Fruit fly (Drosophila melanogaster): Measurements from ENCODE around the gene CG13733.

Gene CG13733

DNA sequence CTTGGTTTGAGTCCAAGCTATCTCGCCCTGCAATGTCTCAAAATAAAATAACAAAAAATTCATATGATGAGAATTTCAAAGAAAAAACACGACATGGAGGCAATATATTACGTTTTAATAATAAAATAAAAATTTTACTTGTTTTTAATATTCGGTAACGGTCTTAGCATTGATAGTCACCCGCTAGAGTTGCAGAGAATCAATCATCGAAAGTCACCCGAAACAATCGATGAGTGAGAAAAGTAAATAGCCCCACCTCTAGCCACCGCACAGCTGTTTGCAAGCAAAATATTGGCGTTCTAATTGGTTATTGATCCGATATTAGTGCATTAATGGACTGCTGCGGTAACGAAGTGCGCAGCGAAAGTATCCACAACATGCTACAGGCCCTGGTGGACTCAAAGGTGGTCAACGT is 2.7 kb downstream of the CG13733 start, which contains the start of gene CG34250 (continued):
- TF ChIP-seq HLH54F (GFP tag; optimal IDR thresholded peaks at IDR 0.05) (peak; percentile 31), CG30431 (GFP tag; optimal IDR thresholded peaks at IDR 0.05) (no peak), Lim3 (GFP tag; IDR thresholded peaks at IDR 0.05) (no peak), Gsc (GFP tag; IDR thresholded peaks at IDR 0.05) (no peak), pho (GFP tag; optimal IDR thresholded peaks at IDR 0.05) (no peak), Hand (GFP tag; optimal IDR thresholded peaks at IDR 0.05) (no peak), chn (GFP tag; optimal IDR thresholded peaks at IDR 0.05) (no peak), CG14667 (GFP tag; IDR thresholded peaks at IDR 0.05) (no peak), Mad (GFP tag; optimal IDR thresholded peaks at IDR 0.05) (peak; percentile 34), jigr1 (GFP tag; IDR thresholded peaks at IDR 0.05) (no peak), CG3847 (GFP tag; IDR thresholded peaks at IDR 0.05) (no peak; the same call in 1 of the 2 replicates)

- TF ChIP-seq Atf3 (GFP tag; optimal IDR thresholded peaks at IDR 0.05) (no peak), CG12769 (tag; optimal IDR thresholded peaks at IDR 0.05) (peak; percentile 48), Optix (GFP tag; IDR thresholded peaks at IDR 0.05) (no peak), cato (GFP tag; optimal IDR thresholded peaks at IDR 0.05; ENCODE audit: borderline replicate concordance) (no peak), CG4424 (GFP tag; optimal IDR thresholded peaks at IDR 0.05) (no peak), CG14050 (GFP tag; IDR thresholded peaks at IDR 0.05) (no peak), rib (GFP tag; IDR thresholded peaks at IDR 0.05) (no peak), CG3407 (GFP tag; optimal IDR thresholded peaks at IDR 0.05) (no peak), CG11093 (GFP tag; IDR thresholded peaks at IDR 0.05) (no peak), Rx (GFP tag; IDR thresholded peaks at IDR 0.05) (no peak), CG34422 (GFP tag; IDR thresholded peaks at IDR 0.05) (no peak), Opbp (GFP tag; IDR thresholded peaks at IDR 0.05; ENCODE audit: partially characterized antibody) (no peak; the same call in 2 of the 3 replicates), zfh2 (GFP tag; optimal IDR thresholded peaks at IDR 0.05) (no peak), Fer3 (tag; optimal IDR thresholded peaks at IDR 0.05) (no peak), CG4617 (GFP tag; optimal IDR thresholded peaks at IDR 0.05; ENCODE audit: borderline replicate concordance) (peak; percentile 65), Dip3 (GFP tag; optimal IDR thresholded peaks at IDR 0.05) (no peak), CG15479 (GFP tag; optimal IDR thresholded peaks at IDR 0.05) (no peak), CG7556 (GFP tag; optimal IDR thresholded peaks at IDR 0.05) (no peak), Six4 (GFP tag; optimal IDR thresholded peaks at IDR 0.05) (no peak), ATbp (GFP tag; optimal IDR thresholded peaks at IDR 0.05) (no peak), CG14965 (GFP tag; optimal IDR thresholded peaks at IDR 0.05; ENCODE audit: borderline replicate concordance) (no peak), sug (tag; optimal IDR thresholded peaks at IDR 0.05) (peak; percentile 35), dimm (GFP tag; IDR thresholded peaks at IDR 0.05) (no peak), nmo (GFP tag; optimal IDR thresholded peaks at IDR 0.05) (peak; percentile 56), CG18619 (GFP tag; optimal IDR thresholded peaks at IDR 0.05) (no peak), nom (GFP tag; optimal IDR thresholded peaks at IDR 0.05) (no peak), Elba2 (GFP tag; optimal IDR thresholded peaks at IDR 0.05) (peak; percentile 12), lab (GFP tag; optimal IDR thresholded peaks at IDR 0.05) (no peak), CG7745 (tag; optimal IDR thresholded peaks at IDR 0.05) (no peak), nerfin-1 (tag; optimal IDR thresholded peaks at IDR 0.05) (no peak), CG1529 (GFP tag; optimal IDR thresholded peaks at IDR 0.05) (no peak), GATAe (GFP tag; conservative IDR thresholded peaks at IDR 0.05) (no peak), jigr1 (GFP tag; IDR thresholded peaks at IDR 0.05) (no peak; the same call in 2 of the 3 replicates), CG32772 (GFP tag; IDR thresholded peaks at IDR 0.05) (no peak), CG9215 (GFP tag; IDR thresholded peaks at IDR 0.05) (no peak), CG7839 (tag; optimal IDR thresholded peaks at IDR 0.05) (no peak), sima (GFP tag; optimal IDR thresholded peaks at IDR 0.05) (no peak), NC2α (GFP tag; optimal IDR thresholded peaks at IDR 0.05) (no peak), CG6683 (GFP tag; optimal IDR thresholded peaks at IDR 0.05) (no peak)
Observed at dm6 chr3L:17474711-17475451, 3.8 kb downstream of the CG13733 start, which contains the start of the genes UQCR-Q and CG46525. UQCR-Q (plus strand) TSS chr3L:17474761. CG46525 (plus strand) TSS chr3L:17475220.
